Comparison of ENCODE assay signal across 5 fruit fly cellular contexts in the genomic region with DNA sequence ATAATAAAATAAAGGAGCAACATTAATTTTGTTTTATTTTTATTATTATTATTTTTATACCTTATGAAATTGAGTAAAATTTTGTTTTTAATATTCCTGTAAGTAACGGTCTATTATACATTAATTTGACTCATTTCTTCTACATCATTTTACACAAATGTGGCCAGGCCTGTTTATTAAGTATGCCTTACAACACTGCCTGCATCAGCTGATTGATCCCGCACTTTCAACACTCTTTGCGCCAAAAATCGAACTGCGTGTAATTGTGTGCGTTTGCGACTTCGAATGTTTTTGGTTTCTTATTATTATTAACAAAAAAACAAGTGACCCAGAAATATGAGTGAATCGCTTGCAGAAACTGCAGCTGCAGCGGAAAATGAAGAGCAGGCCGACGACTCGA.
TF ChIP-seq lines count a peak whose summit lies in the region.

A gene (plus strand): TSS at position 185 of the 400 bp plus-strand sequence.

- peak; percentile 44 for TF ChIP-seq CTCF in whole organism, embryonic (GFP tag; optimal IDR thresholded peaks at IDR 0.05; lab: Kevin White, UChicago)

TF ChIP-seq in whole organism, adult, 20 proteins besides CTCF, POLR2A, EP300 and RAD21 (continues in another document):
- TF ChIP-seq cnc (optimal IDR thresholded peaks at IDR 0.05; lab: Kevin White, UChicago): no peak
- TF ChIP-seq cic (GFP tag; optimal IDR thresholded peaks at IDR 0.05; lab: Kevin White, UChicago): no peak
- peak; percentile 37 for TF ChIP-seq Hr96 (GFP tag; optimal IDR thresholded peaks at IDR 0.05; lab: Kevin White, UChicago)
- TF ChIP-seq CG7045 (GFP tag; optimal IDR thresholded peaks at IDR 0.05; lab: Kevin White, UChicago): no peak
- TF ChIP-seq CG5204 (GFP tag; optimal IDR thresholded peaks at IDR 0.05; lab: Kevin White, UChicago): peak; percentile 5
- TF ChIP-seq kay (GFP tag; lab: Kevin White, UChicago; ENCODE audit: borderline replicate concordance): peak; percentile 84
- no peak for TF ChIP-seq Clk (GFP tag; optimal IDR thresholded peaks at IDR 0.05; lab: Kevin White, UChicago)
- no peak for TF ChIP-seq CG33017 (tag; optimal IDR thresholded peaks at IDR 0.05; lab: Kevin White, UChicago)
- peak; percentile 67 for TF ChIP-seq tj (GFP tag; optimal IDR thresholded peaks at IDR 0.05; lab: Kevin White, UChicago)
- peak; percentile 73 for TF ChIP-seq Crg-1 (GFP tag; optimal IDR thresholded peaks at IDR 0.05; lab: Kevin White, UChicago)
- TF ChIP-seq CG12768 (GFP tag; optimal IDR thresholded peaks at IDR 0.05; lab: Kevin White, UChicago): no peak
- TF ChIP-seq pad (GFP tag; optimal IDR thresholded peaks at IDR 0.05; lab: Kevin White, UChicago): peak; percentile 41
- TF ChIP-seq toe (GFP tag; optimal IDR thresholded peaks at IDR 0.05; lab: Kevin White, UChicago): peak; percentile 37
- TF ChIP-seq bab1 (GFP tag; optimal IDR thresholded peaks at IDR 0.05; lab: Kevin White, UChicago): peak; percentile 84
- TF ChIP-seq CG7101 (tag; optimal IDR thresholded peaks at IDR 0.05; lab: Kevin White, UChicago): peak; percentile 46
- TF ChIP-seq Mnt (GFP tag; optimal IDR thresholded peaks at IDR 0.05; lab: Kevin White, UChicago): peak; percentile 20
- no peak for TF ChIP-seq CG14711 (tag; optimal IDR thresholded peaks at IDR 0.05; lab: Kevin White, UChicago)

TF ChIP-seq in whole organism, embryonic, 481 proteins besides CTCF, POLR2A, EP300 and RAD21 (continues in another document):
- peak; percentile 66 for TF ChIP-seq CG9797 (GFP tag; optimal IDR thresholded peaks at IDR 0.05; lab: Kevin White, UChicago)
- no peak for TF ChIP-seq CG31224 (GFP tag; IDR thresholded peaks at IDR 0.05; lab: Robert Waterston, UW)
- TF ChIP-seq gcm2 (GFP tag; optimal IDR thresholded peaks at IDR 0.05; lab: Kevin White, UChicago): no peak
- TF ChIP-seq sna (GFP tag; IDR thresholded peaks at IDR 0.05; lab: Robert Waterston, UW; ENCODE audit: partially characterized antibody): no peak
- no peak for TF ChIP-seq br (optimal IDR thresholded peaks at IDR 0.05; lab: Kevin White, UChicago)
- no peak for TF ChIP-seq otp (GFP tag; IDR thresholded peaks at IDR 0.05; lab: Robert Waterston, UW)
- TF ChIP-seq zfh1 (GFP tag; IDR thresholded peaks at IDR 0.05; lab: Robert Waterston, UW): no peak
- peak; percentile 61 for TF ChIP-seq CG12155 (GFP tag; optimal IDR thresholded peaks at IDR 0.05; lab: Kevin White, UChicago)
- TF ChIP-seq CG8944 (GFP tag; optimal IDR thresholded peaks at IDR 0.05; lab: Kevin White, UChicago): peak; percentile 18
- TF ChIP-seq CG11560 (tag; IDR thresholded peaks at IDR 0.05; lab: Robert Waterston, UW): no peak
- TF ChIP-seq Side (GFP tag; optimal IDR thresholded peaks at IDR 0.05; lab: Kevin White, UChicago): peak; percentile 61
- 0 out of 3 replicates have a peak, but pooled peaks have one; percentile 21 for TF ChIP-seq Aef1 (GFP tag; IDR thresholded peaks at IDR 0.05; lab: Robert Waterston, UW)
- peak; percentile 63 for TF ChIP-seq NfI (GFP tag; optimal IDR thresholded peaks at IDR 0.05; lab: Kevin White, UChicago)
- TF ChIP-seq CG7786 (GFP tag; optimal IDR thresholded peaks at IDR 0.05; lab: Kevin White, UChicago): peak; percentile 62
- TF ChIP-seq lilli (GFP tag; optimal IDR thresholded peaks at IDR 0.05; lab: Kevin White, UChicago): peak; percentile 65
- no peak for TF ChIP-seq CG10565 (GFP tag; optimal IDR thresholded peaks at IDR 0.05; lab: Kevin White, UChicago)
- TF ChIP-seq cato (GFP tag; optimal IDR thresholded peaks at IDR 0.05; lab: Kevin White, UChicago; ENCODE audit: borderline replicate concordance): no peak

TF ChIP-seq in whole organism, prepupa, 60 proteins besides CTCF, POLR2A, EP300 and RAD21:
- TF ChIP-seq lz (GFP tag; optimal IDR thresholded peaks at IDR 0.05; lab: Kevin White, UChicago) (peak; percentile 33), CG3919 (GFP tag; optimal IDR thresholded peaks at IDR 0.05; lab: Kevin White, UChicago) (no peak), Sox14 (GFP tag; optimal IDR thresholded peaks at IDR 0.05; lab: Kevin White, UChicago) (no peak), CG31627 (GFP tag; optimal IDR thresholded peaks at IDR 0.05; lab: Kevin White, UChicago) (peak; percentile 53), CG6276 (GFP tag; optimal IDR thresholded peaks at IDR 0.05; lab: Kevin White, UChicago) (no peak), esn (GFP tag; optimal IDR thresholded peaks at IDR 0.05; lab: Kevin White, UChicago) (peak; percentile 53), CG3032 (tag; optimal IDR thresholded peaks at IDR 0.05; lab: Kevin White, UChicago) (no peak), Sox15 (GFP tag; optimal IDR thresholded peaks at IDR 0.05; lab: Kevin White, UChicago) (peak; percentile 8), cyc (GFP tag; optimal IDR thresholded peaks at IDR 0.05; lab: Kevin White, UChicago) (peak; percentile 38), Sox102F (GFP tag; optimal IDR thresholded peaks at IDR 0.05; lab: Kevin White, UChicago) (no peak), CG6854 (GFP tag; optimal IDR thresholded peaks at IDR 0.05; lab: Kevin White, UChicago) (no peak)

TF ChIP-seq in whole organism, pupa, 21 proteins besides CTCF, POLR2A, EP300 and RAD21:
- TF ChIP-seq CG9948 (tag; optimal IDR thresholded peaks at IDR 0.05; lab: Kevin White, UChicago) (no peak), D1 (tag; optimal IDR thresholded peaks at IDR 0.05; lab: Kevin White, UChicago) (peak; percentile 74), Snoo (tag; optimal IDR thresholded peaks at IDR 0.05; lab: Kevin White, UChicago) (peak; percentile 15)
TF ChIP-seq in whole organism, pupa: peak in this region for 2.

TF ChIP-seq in whole organism, wandering third instar larva, 38 proteins besides CTCF, POLR2A, EP300 and RAD21:
- TF ChIP-seq fru (GFP tag; optimal IDR thresholded peaks at IDR 0.05; lab: Kevin White, UChicago) (peak; percentile 50), usp (GFP tag; optimal IDR thresholded peaks at IDR 0.05; lab: Kevin White, UChicago) (no peak), dsf (GFP tag; optimal IDR thresholded peaks at IDR 0.05; lab: Kevin White, UChicago; ENCODE audit: borderline replicate concordance) (peak; percentile 64), ey (GFP tag; optimal IDR thresholded peaks at IDR 0.05; lab: Kevin White, UChicago) (peak; percentile 33), Jra (GFP tag; optimal IDR thresholded peaks at IDR 0.05; lab: Kevin White, UChicago) (peak; percentile 18), Rel (GFP tag; optimal IDR thresholded peaks at IDR 0.05; lab: Kevin White, UChicago) (no peak), Rel (tag; optimal IDR thresholded peaks at IDR 0.05; lab: Kevin White, UChicago) (no peak), tai (GFP tag; optimal IDR thresholded peaks at IDR 0.05; lab: Kevin White, UChicago) (peak; percentile 57), sv (GFP tag; optimal IDR thresholded peaks at IDR 0.05; lab: Kevin White, UChicago) (peak; percentile 29), OdsH (GFP tag; optimal IDR thresholded peaks at IDR 0.05; lab: Kevin White, UChicago) (peak; percentile 42), Hr83 (GFP tag; optimal IDR thresholded peaks at IDR 0.05; lab: Kevin White, UChicago; ENCODE audit: poor library complexity, severe bottlenecking) (peak; percentile 89), pan (optimal IDR thresholded peaks at IDR 0.05; lab: Kevin White, UChicago) (no peak), HLH106 (tag; optimal IDR thresholded peaks at IDR 0.05; lab: Kevin White, UChicago) (peak; percentile 16), br (GFP tag; optimal IDR thresholded peaks at IDR 0.05; lab: Kevin White, UChicago) (no peak), rgr (GFP tag; optimal IDR thresholded peaks at IDR 0.05; lab: Kevin White, UChicago) (peak; percentile 72), psq (GFP tag; optimal IDR thresholded peaks at IDR 0.05; lab: Kevin White, UChicago) (peak; percentile 25), Hnf4 (GFP tag; optimal IDR thresholded peaks at IDR 0.05; lab: Kevin White, UChicago) (peak; percentile 75)
